Worm (Caenorhabditis elegans): ENCODE data around the gene deg-1.

The deg-1 gene

ce11 chrX:7794306-7794743, 41.5 kb downstream of the deg-1 start (continued):
- TF ChIP-seq aptf-3 (GFP tag; IDR thresholded peaks at IDR 0.05) (no peak), egrh-3 (GFP tag; IDR thresholded peaks at IDR 0.05) (peak; percentile 25; the same call in 1 of the 2 replicates), rec-8 (tag; optimal IDR thresholded peaks at IDR 0.05) (peak; percentile 4 to 70), ZK185.1 (tag; optimal IDR thresholded peaks at IDR 0.05; ENCODE audit: poor library complexity, severe bottlenecking) (peak; percentile 89), nfyb-1 (GFP tag; IDR thresholded peaks at IDR 0.05) (peak; percentile 76; the same call in 1 of the 2 replicates), akir-1 (GFP tag; optimal IDR thresholded peaks at IDR 0.05) (no peak), Y95B8A.8 (GFP tag; IDR thresholded peaks at IDR 0.05) (no peak), mcd-1 (GFP tag; IDR thresholded peaks at IDR 0.05) (no peak; the same call in 1 of the 2 replicates), ets-4 (GFP tag; optimal IDR thresholded peaks at IDR 0.05) (no peak), zfh-2 (GFP tag; conservative IDR thresholded peaks at IDR 0.05) (no peak), F33H1.4 (GFP tag; IDR thresholded peaks at IDR 0.05) (no peak), egl-18 (GFP tag; IDR thresholded peaks at IDR 0.05) (no peak), gei-17 (GFP tag; optimal IDR thresholded peaks at IDR 0.05) (peak; percentile 34), cebp-2 (GFP tag; IDR thresholded peaks at IDR 0.05) (no peak), dox-1 (GFP tag; IDR thresholded peaks at IDR 0.05) (peak; percentile 79), athp-1 (tag; optimal IDR thresholded peaks at IDR 0.05) (peak; percentile 37), F55B11.4 (tag; optimal IDR thresholded peaks at IDR 0.05; ENCODE audit: borderline replicate concordance, insufficient read depth) (no peak), sdz-38 (tag; optimal IDR thresholded peaks at IDR 0.05) (no peak), Y53F4B.3 (GFP tag; IDR thresholded peaks at IDR 0.05) (no peak), attf-6 (GFP tag; IDR thresholded peaks at IDR 0.05) (no peak), nhr-120 (GFP tag; IDR thresholded peaks at IDR 0.05) (no peak), hlh-12 (tag; optimal IDR thresholded peaks at IDR 0.05) (no peak), Y56A3A.18 (GFP tag; IDR thresholded peaks at IDR 0.05) (peak; percentile 67; the same call in 1 of the 2 replicates), ztf-18 (tag; optimal IDR thresholded peaks at IDR 0.05) (peak; percentile 62), mxl-1 (tag; optimal IDR thresholded peaks at IDR 0.05) (peak; percentile 63), let-607 (tag; optimal IDR thresholded peaks at IDR 0.05) (peak; percentile 15 to 37), efl-1 (GFP tag; optimal IDR thresholded peaks at IDR 0.05) (peak; percentile 6), ceh-58 (GFP tag; IDR thresholded peaks at IDR 0.05) (no peak), ztf-25 (GFP tag; IDR thresholded peaks at IDR 0.05) (peak; percentile 71; the same call in 1 of the 2 replicates), lin-35 (GFP tag; optimal IDR thresholded peaks at IDR 0.05) (peak in 1 of 3 experiments; percentile 59), lin-54 (GFP tag; optimal IDR thresholded peaks at IDR 0.05) (peak; percentile 25), lir-1 (GFP tag; conservative IDR thresholded peaks at IDR 0.05) (peak; percentile 42; the same call in 1 of the 2 replicates), ama-1 (optimal IDR thresholded peaks at IDR 0.05) (no peak), ama-1 (GFP tag; optimal IDR thresholded peaks at IDR 0.05) (peak in 1 of 2 experiments; percentile 44), rpc-1 (optimal IDR thresholded peaks at IDR 0.05) (peak; percentile 95), rpc-1 (tag; optimal IDR thresholded peaks at IDR 0.05) (peak; percentile 95), Y79H2A.3 (GFP tag; conservative IDR thresholded peaks at IDR 0.05) (0 out of 2 replicates have a peak, but pooled peaks have one; percentile 48), B0019.2 (GFP tag; conservative IDR thresholded peaks at IDR 0.05) (no peak)

ce11 chrX:7798248-7799020, 45.6 kb downstream of the deg-1 start, which contains the start of gene adm-4:
TSS of gene adm-4 (minus strand) at chrX:7798298.
- TF ChIP-seq K12H6.12 (tag; optimal IDR thresholded peaks at IDR 0.05) (peak; percentile 37), F49E8.2 (tag; optimal IDR thresholded peaks at IDR 0.05; ENCODE audit: insufficient read depth) (no peak), unc-130 (GFP tag; optimal IDR thresholded peaks at IDR 0.05) (peak; percentile 27), zim-3 (tag; optimal IDR thresholded peaks at IDR 0.05) (no peak), lin-40 (tag; optimal IDR thresholded peaks at IDR 0.05) (peak; percentile 15), ZK185.1 (tag; optimal IDR thresholded peaks at IDR 0.05; ENCODE audit: poor library complexity, severe bottlenecking) (peak; percentile 71)

All from whole organism, young adult.